Worm (Caenorhabditis elegans): ENCODE results near the gene srlf-27.

srlf-27 gene

ce11 chrIV:14637413-14637812 is at the start of gene srlf-27:
Gene srlf-27, plus strand, starts transcription at chrIV:14637713.
- TF ChIP-seq hlh-6 (tag; optimal IDR thresholded peaks at IDR 0.05) (no peak), sox-4 (tag; optimal IDR thresholded peaks at IDR 0.05) (no peak), unc-55 (GFP tag; optimal IDR thresholded peaks at IDR 0.05) (no peak), ceh-14 (tag; optimal IDR thresholded peaks at IDR 0.05) (no peak), ref-2 (tag; optimal IDR thresholded peaks at IDR 0.05) (no peak), tbx-7 (tag; optimal IDR thresholded peaks at IDR 0.05) (no peak), pax-1 (tag; optimal IDR thresholded peaks at IDR 0.05) (no peak), rnt-1 (tag; optimal IDR thresholded peaks at IDR 0.05) (no peak), Y22D7AL.16 (tag; optimal IDR thresholded peaks at IDR 0.05) (no peak), lin-11 (tag; optimal IDR thresholded peaks at IDR 0.05) (no peak), ceh-19 (GFP tag; optimal IDR thresholded peaks at IDR 0.05) (no peak), pha-2 (tag; optimal IDR thresholded peaks at IDR 0.05) (no peak), unc-3 (GFP tag; conservative IDR thresholded peaks at IDR 0.05) (no peak), unc-3 (tag; optimal IDR thresholded peaks at IDR 0.05) (no peak), lim-6 (tag; optimal IDR thresholded peaks at IDR 0.05) (no peak), tbx-2 (tag; optimal IDR thresholded peaks at IDR 0.05) (no peak), K02D7.2 (tag; optimal IDR thresholded peaks at IDR 0.05) (no peak), pqm-1 (tag; optimal IDR thresholded peaks at IDR 0.05) (no peak)

ce11 chrIV:14594249-14594648 is 43.3 kb upstream of the srlf-27 start:
- no peak for TF ChIP-seq nhr-232 (tag; optimal IDR thresholded peaks at IDR 0.05)
- no peak for TF ChIP-seq pha-2 (tag; optimal IDR thresholded peaks at IDR 0.05)
- TF ChIP-seq ceh-24 (tag; optimal IDR thresholded peaks at IDR 0.05) = no peak
- TF ChIP-seq tbx-7 (tag; optimal IDR thresholded peaks at IDR 0.05) = no peak
- no peak for TF ChIP-seq ceh-6 (GFP tag; optimal IDR thresholded peaks at IDR 0.05)
- TF ChIP-seq ceh-45 (GFP tag; IDR thresholded peaks at IDR 0.05) = no peak
- no peak for TF ChIP-seq ref-2 (tag; optimal IDR thresholded peaks at IDR 0.05)
- TF ChIP-seq hlh-8 (tag; optimal IDR thresholded peaks at IDR 0.05) = no peak
- TF ChIP-seq ceh-9 (tag; optimal IDR thresholded peaks at IDR 0.05) = no peak
- peak; percentile 95 for TF ChIP-seq elt-2 (tag; optimal IDR thresholded peaks at IDR 0.05)
- TF ChIP-seq pax-1 (tag; optimal IDR thresholded peaks at IDR 0.05) = no peak
- TF ChIP-seq mec-3 (tag; optimal IDR thresholded peaks at IDR 0.05; ENCODE audit: borderline replicate concordance) = no peak
- peak; percentile 41 for TF ChIP-seq nfya-1 (tag; optimal IDR thresholded peaks at IDR 0.05)
- no peak for TF ChIP-seq ceh-19 (GFP tag; optimal IDR thresholded peaks at IDR 0.05)
- no peak for TF ChIP-seq ttx-3 (tag; optimal IDR thresholded peaks at IDR 0.05)
- peak; percentile 94 for TF ChIP-seq pqm-1 (tag; optimal IDR thresholded peaks at IDR 0.05)
- no peak for TF ChIP-seq fkh-6 (tag; optimal IDR thresholded peaks at IDR 0.05)
- no peak for TF ChIP-seq ztf-16 (tag; optimal IDR thresholded peaks at IDR 0.05)
- TF ChIP-seq unc-86 (tag; optimal IDR thresholded peaks at IDR 0.05) = no peak
- TF ChIP-seq ahr-1 (tag; optimal IDR thresholded peaks at IDR 0.05) = no peak
- TF ChIP-seq dmd-4 (tag; optimal IDR thresholded peaks at IDR 0.05; ENCODE audit: borderline replicate concordance) = no peak
- TF ChIP-seq unc-42 (tag; optimal IDR thresholded peaks at IDR 0.05) = no peak
- TF ChIP-seq ceh-18 (tag; optimal IDR thresholded peaks at IDR 0.05) = no peak
- TF ChIP-seq K09A11.1 (tag; optimal IDR thresholded peaks at IDR 0.05; ENCODE audit: insufficient read depth) = no peak
- no peak for TF ChIP-seq ceh-30 (tag; optimal IDR thresholded peaks at IDR 0.05)
- no peak for TF ChIP-seq ceh-22 (tag; optimal IDR thresholded peaks at IDR 0.05)
- no peak for TF ChIP-seq odd-2 (tag; optimal IDR thresholded peaks at IDR 0.05)
- peak; percentile 48 for TF ChIP-seq dve-1 (tag; optimal IDR thresholded peaks at IDR 0.05)
- no peak for TF ChIP-seq ceh-2 (tag; optimal IDR thresholded peaks at IDR 0.05)
- no peak for TF ChIP-seq ceh-31 (tag; optimal IDR thresholded peaks at IDR 0.05)
- no peak for TF ChIP-seq sox-4 (tag; optimal IDR thresholded peaks at IDR 0.05)
- no peak for TF ChIP-seq hlh-13 (GFP tag; optimal IDR thresholded peaks at IDR 0.05)
